Worm (Caenorhabditis elegans) whole organism, L4 larva: ENCODE results near the gene Y45G5AL.1.

Source experiments
- Y48G9A.11 ChIP-seq: fragments of 200-800 bp; sonication (Bioruptor generic); IDR thresholded peaks from 2 replicates; pipeline ENCODE4 v1.3.6; 2022; ENCODE audit warnings: missing genetic modification reagents, missing genetic modification characterization, missing compliant biosample characterization
- ceh-82 ChIP-seq: sonication (generic microtip); optimal IDR thresholded peaks from 2 replicates; lab custom pipeline; 2017; ENCODE audit warnings: missing biosample characterization, missing genetic modification characterization
- ces-1 ChIP-seq: fragments of 150-350 bp; sonication (generic microtip); optimal IDR thresholded peaks from 4 replicates; lab custom pipeline; 2014; ENCODE audit warnings: missing biosample characterization, missing genetic modification reagents, missing genetic modification characterization
- fkh-10 ChIP-seq: fragments of 150-350 bp; optimal IDR thresholded peaks from 2 replicates; lab custom pipeline; 2014; ENCODE audit warnings: missing biosample characterization, missing genetic modification reagents, missing genetic modification characterization
- hmg-1.1 ChIP-seq: fragments of 200-800 bp; sonication (Bioruptor generic); IDR thresholded peaks from 2 replicates; pipeline ENCODE4 v1.3.6; 2022; ENCODE audit warnings: missing genetic modification reagents, missing genetic modification characterization, missing compliant biosample characterization
- lsy-2 ChIP-seq, 2 experiments: fragments of 150-350 bp in 1 of 2; sonication (generic microtip) in 1 of 2; optimal IDR thresholded peaks; 2 replicates each; lab custom pipeline; 2014 to 2017; ENCODE audit warnings: missing biosample characterization in 2 of 2, missing genetic modification characterization in 2 of 2
- nhr-102 ChIP-seq: sonication (generic microtip); optimal IDR thresholded peaks from 2 replicates; lab custom pipeline; 2016; ENCODE audit warnings: mild to moderate bottlenecking, missing genetic modification characterization, moderate library complexity, missing compliant biosample characterization
- skn-1 ChIP-seq: fragments of 150-350 bp; optimal IDR thresholded peaks from 2 replicates; lab custom pipeline; 2014; ENCODE audit warnings: missing biosample characterization, missing genetic modification characterization
- unc-39 ChIP-seq: sonication (generic microtip); optimal IDR thresholded peaks from 2 replicates; lab custom pipeline; 2017; ENCODE audit warnings: missing biosample characterization, missing genetic modification characterization
- zag-1 ChIP-seq: fragments of 150-350 bp; optimal IDR thresholded peaks from 2 replicates; lab custom pipeline; 2014; ENCODE audit warnings: missing biosample characterization, missing genetic modification characterization

- no peak for TF ChIP-seq ces-1 (GFP tag; lab: Kevin White, UChicago)
- TF ChIP-seq hmg-1.1, result no peak
- no peak for TF ChIP-seq nhr-102
- no peak for TF ChIP-seq fkh-10 (GFP tag; lab: Kevin White, UChicago)
- no peak for TF ChIP-seq unc-39 (tag; lab: Kevin White, UChicago)
- no peak for TF ChIP-seq lsy-2 (tag; optimal IDR thresholded peaks at IDR 0.05; lab: Kevin White, UChicago)
- TF ChIP-seq skn-1 (tag; lab: Kevin White, UChicago), result no peak
- no peak for TF ChIP-seq ceh-82
- no peak for TF ChIP-seq zag-1 (tag; lab: Kevin White, UChicago)
- TF ChIP-seq Y48G9A.11, result no peak
Measured at ce11 chrV:4138688-4139087, 5.6 kb upstream of the Y45G5AL.1 start, which contains the start of gene lgc-29.
